Worm (Caenorhabditis elegans): ENCODE results near the gene T24C4.3.

- TF ChIP-seq nhr-77 (tag; optimal IDR thresholded peaks at IDR 0.05) (no peak), unc-62 (GFP tag; optimal IDR thresholded peaks at IDR 0.05 in 1 of 2) (peak in 1 of 2 experiments; percentile 87), unc-62 (tag; optimal IDR thresholded peaks at IDR 0.05) (no peak), nhr-11 (tag; optimal IDR thresholded peaks at IDR 0.05) (no peak), lin-13 (GFP tag; optimal IDR thresholded peaks at IDR 0.05) (no peak), F49E8.2 (tag; optimal IDR thresholded peaks at IDR 0.05; ENCODE audit: borderline replicate concordance) (no peak)
Measured at ce11 chrIII:901600-902250, 29.5 kb upstream of the T24C4.3 start.
